Fruit fly (Drosophila melanogaster): ENCODE data around the gene CG3386.

CG3386 gene

dm6 chr3L:724518-725341 lies 42.5 kb upstream of the CG3386 start (continued):
- TF ChIP-seq wor (GFP tag; IDR thresholded peaks at IDR 0.05) (peak; percentile 82), bab2 (GFP tag; optimal IDR thresholded peaks at IDR 0.05) (peak; percentile 95), CG9932 (GFP tag; IDR thresholded peaks at IDR 0.05) (peak; percentile 39; the same call in 1 of the 2 replicates), CkIIα-i1 (GFP tag; IDR thresholded peaks at IDR 0.05) (peak; percentile 45; the same call in 1 of the 2 replicates), shn (GFP tag; optimal IDR thresholded peaks at IDR 0.05) (peak; percentile 87), CG5953 (GFP tag; IDR thresholded peaks at IDR 0.05) (peak; percentile 82), sc (optimal IDR thresholded peaks at IDR 0.05) (no peak), sc (GFP tag; optimal IDR thresholded peaks at IDR 0.05) (peak; percentile 98), Neu2 (GFP tag; optimal IDR thresholded peaks at IDR 0.05; ENCODE audit: borderline replicate concordance) (peak; percentile 90), Six4 (GFP tag; optimal IDR thresholded peaks at IDR 0.05) (peak; percentile 95), pzg (GFP tag; optimal IDR thresholded peaks at IDR 0.05) (no peak), CG18476 (GFP tag; optimal IDR thresholded peaks at IDR 0.05) (peak; percentile 90), CG11560 (tag; IDR thresholded peaks at IDR 0.05) (peak; percentile 43; the same call in 2 of the 3 replicates), pb (GFP tag; optimal IDR thresholded peaks at IDR 0.05) (peak; percentile 75), sima (GFP tag; optimal IDR thresholded peaks at IDR 0.05) (peak; percentile 73), CG10321 (GFP tag; IDR thresholded peaks at IDR 0.05) (peak; percentile 66; the same call in 1 of the 2 replicates), slp2 (GFP tag; optimal IDR thresholded peaks at IDR 0.05) (peak; percentile 96), CG10959 (GFP tag; IDR thresholded peaks at IDR 0.05) (peak; percentile 98), ato (GFP tag; IDR thresholded peaks at IDR 0.05; ENCODE audit: partially characterized antibody) (no peak), CG30431 (GFP tag; optimal IDR thresholded peaks at IDR 0.05) (peak; percentile 91), Hr51 (GFP tag; optimal IDR thresholded peaks at IDR 0.05) (peak; percentile 78 to 90), Ptx1 (GFP tag; IDR thresholded peaks at IDR 0.05) (peak; percentile 91), ttk (GFP tag; IDR thresholded peaks at IDR 0.05) (peak; percentile 89), CG10147 (GFP tag; optimal IDR thresholded peaks at IDR 0.05) (peak; percentile 59), cas (GFP tag; IDR thresholded peaks at IDR 0.05) (peak; percentile 38; the same call in 1 of the 2 replicates), stwl (tag; optimal IDR thresholded peaks at IDR 0.05) (peak; percentile 79), MTF-1 (GFP tag; optimal IDR thresholded peaks at IDR 0.05; ENCODE audit: borderline replicate concordance) (peak; percentile 89), CG14014 (GFP tag; IDR thresholded peaks at IDR 0.05) (peak; percentile 87), CG31441 (GFP tag; IDR thresholded peaks at IDR 0.05) (peak; percentile 98), CG6254 (GFP tag; optimal IDR thresholded peaks at IDR 0.05) (peak; percentile 95), NfI (GFP tag; optimal IDR thresholded peaks at IDR 0.05) (peak; percentile 72), CG11247 (GFP tag; IDR thresholded peaks at IDR 0.05) (peak; percentile 86), pfk (GFP tag; optimal IDR thresholded peaks at IDR 0.05) (peak; percentile 18), al (GFP tag; IDR thresholded peaks at IDR 0.05) (peak; percentile 40; the same call in 1 of the 2 replicates), vvl (GFP tag; IDR thresholded peaks at IDR 0.05) (peak; percentile 97), Dll (GFP tag; IDR thresholded peaks at IDR 0.05; ENCODE audit: partially characterized antibody) (no peak), unc-4 (GFP tag; IDR thresholded peaks at IDR 0.05; ENCODE audit: partially characterized antibody) (no peak), sna (GFP tag; IDR thresholded peaks at IDR 0.05; ENCODE audit: partially characterized antibody) (no peak), CG33213 (GFP tag; optimal IDR thresholded peaks at IDR 0.05) (peak; percentile 95), ci (GFP tag; IDR thresholded peaks at IDR 0.05) (peak; percentile 98), Meics (GFP tag; optimal IDR thresholded peaks at IDR 0.05) (peak; percentile 63), cad (GFP tag; optimal IDR thresholded peaks at IDR 0.05) (no peak), Mes4 (GFP tag; optimal IDR thresholded peaks at IDR 0.05) (peak; percentile 97), Gsc (GFP tag; IDR thresholded peaks at IDR 0.05) (peak; percentile 88), hb (GFP tag; IDR thresholded peaks at IDR 0.05; ENCODE audit: partially characterized antibody) (no peak), CG16863 (GFP tag; optimal IDR thresholded peaks at IDR 0.05) (peak; percentile 94), CG1603 (tag; optimal IDR thresholded peaks at IDR 0.05) (peak; percentile 95), CG17802 (tag; optimal IDR thresholded peaks at IDR 0.05) (peak; percentile 87), trem (tag; optimal IDR thresholded peaks at IDR 0.05) (peak; percentile 94)
